Worm (Caenorhabditis elegans) whole organism, L2 larva: ENCODE data around the gene F58E6.11.

Experiments used
- R02D3.7 ChIP-seq: fragments of 150-350 bp; optimal IDR thresholded peaks from 2 replicates; lab custom pipeline; 2014; ENCODE audit warnings: missing biosample characterization, missing genetic modification characterization
- ZK546.5 ChIP-seq: sonication (generic microtip); optimal IDR thresholded peaks from 2 replicates; lab custom pipeline; 2017; ENCODE audit warnings: missing biosample characterization, missing genetic modification characterization
- aly-2 ChIP-seq: fragments of 150-350 bp; optimal IDR thresholded peaks from 2 replicates; lab custom pipeline; 2014; ENCODE audit warnings: missing biosample characterization, missing genetic modification characterization
- ama-1 ChIP-seq: fragments of 150-350 bp; optimal IDR thresholded peaks from 2 replicates; lab custom pipeline; 2018; ENCODE audit warnings: inconsistent platforms
- lin-11 ChIP-seq: fragments of 150-350 bp; sonication (generic microtip); optimal IDR thresholded peaks from 2 replicates; lab custom pipeline; 2014; ENCODE audit warnings: missing biosample characterization, missing genetic modification characterization, inconsistent platforms, mixed read lengths
- mdl-1 ChIP-seq, 2 experiments: fragments of 150-350 bp in 1 of 2; sonication (generic microtip) in 1 of 2; optimal IDR thresholded peaks; 2 replicates each; lab custom pipeline; 2017; ENCODE audit warnings: missing biosample characterization in 2 of 2, missing genetic modification characterization in 2 of 2
- nhr-11 ChIP-seq: fragments of 150-350 bp; optimal IDR thresholded peaks from 2 replicates; lab custom pipeline; 2014; ENCODE audit warnings: missing biosample characterization, missing genetic modification characterization
- sma-3 ChIP-seq: sonication (generic microtip); optimal IDR thresholded peaks from 2 replicates; lab custom pipeline; 2016; ENCODE audit warnings: missing genetic modification reagents, missing genetic modification characterization, missing compliant biosample characterization
- zag-1 ChIP-seq: fragments of 150-350 bp; optimal IDR thresholded peaks from 2 replicates; lab custom pipeline; 2014; ENCODE audit warnings: missing biosample characterization, missing genetic modification characterization
- ztf-4 ChIP-seq: fragments of 150-350 bp; optimal IDR thresholded peaks from 2 replicates; lab custom pipeline; 2014; ENCODE audit warnings: missing biosample characterization, missing genetic modification characterization

DNA sequence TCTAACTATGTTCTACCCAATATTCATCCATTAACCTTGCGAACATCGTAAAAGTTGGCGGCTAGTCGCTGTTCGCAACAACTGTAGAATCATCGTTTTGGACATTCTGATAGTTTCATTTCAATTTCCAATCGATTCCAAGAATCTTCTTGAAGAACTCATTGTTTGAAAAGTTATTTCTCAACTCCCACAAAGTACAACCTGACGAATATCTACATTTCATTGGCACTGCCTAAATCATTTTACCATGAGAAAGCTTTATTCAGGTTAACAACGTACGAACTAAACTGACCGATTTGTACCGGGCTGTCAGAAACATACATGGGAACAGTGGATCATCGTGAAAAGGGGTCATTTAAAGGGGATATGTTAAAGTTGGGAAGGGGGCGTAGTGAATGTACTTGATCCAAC is 28.9 kb upstream of the F58E6.11 start, which contains the start of gene F46B6.6:
- TF ChIP-seq lin-11 (no peak), zag-1 (tag; lab: Kevin White, UChicago) (no peak), sma-3 (no peak), ama-1 (lab: Kevin White, UChicago) (peak; percentile 82), mdl-1 (tag; optimal IDR thresholded peaks at IDR 0.05; lab: Kevin White, UChicago) (no peak), nhr-11 (tag; lab: Kevin White, UChicago) (no peak), aly-2 (tag; lab: Kevin White, UChicago) (no peak), ZK546.5 (tag; lab: Kevin White, UChicago) (no peak), R02D3.7 (no peak), ztf-4 (tag; lab: Kevin White, UChicago) (no peak)
